Fruit fly (Drosophila melanogaster) whole organism, larva: ENCODE results near the gene vkg.

Source experiments
- noc ChIP-seq: fragments of 200-800 bp; sonication (Bioruptor generic); optimal IDR thresholded peaks from 3 replicates; lab custom pipeline; 2019; ENCODE audit warnings: missing biosample characterization, mild to moderate bottlenecking, missing genetic modification characterization, moderate library complexity

The vkg gene

DNA sequence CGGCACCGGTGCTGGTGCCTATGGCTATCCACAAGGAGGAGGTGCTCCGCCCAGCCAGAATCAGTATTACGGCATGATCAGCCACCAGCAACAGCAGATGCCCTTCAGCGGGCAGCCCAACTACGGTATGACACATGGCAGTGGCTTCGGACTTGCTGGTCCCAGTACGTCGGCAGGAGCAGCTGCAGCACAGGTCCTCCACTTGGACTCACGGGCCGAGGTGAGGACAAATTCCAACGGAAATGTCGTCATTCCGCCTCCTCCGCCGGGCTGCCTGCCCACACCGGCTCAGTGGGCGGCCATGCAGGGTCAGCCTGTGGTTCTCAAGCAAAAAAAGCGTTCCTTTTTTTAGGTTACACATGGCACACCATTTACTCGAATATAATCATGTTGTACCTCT, 62.1 kb downstream of the vkg start:
- TF ChIP-seq noc (tag; lab: Kevin White, UChicago): no peak

DNA sequence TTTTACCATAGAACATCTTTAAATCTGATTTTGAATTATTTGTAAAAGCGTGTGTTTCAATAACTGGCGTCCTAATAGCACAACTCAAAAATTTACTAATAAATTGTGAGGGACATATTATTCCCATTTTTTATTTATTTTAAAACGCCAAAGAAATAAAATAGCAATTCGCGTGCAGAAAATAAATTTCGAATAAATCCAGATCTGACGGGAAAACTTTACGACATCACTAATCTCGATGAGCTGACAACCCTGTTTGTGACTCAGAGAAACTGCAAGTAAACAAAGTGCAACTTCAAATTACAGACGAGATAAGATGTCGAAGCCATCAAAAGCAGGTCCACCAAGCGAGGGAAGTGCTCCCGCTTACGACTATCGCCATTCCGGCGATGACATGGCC, 62.6 kb downstream of the vkg start, which contains the start of gene CG34125:
Gene CG34125 (plus strand): TSS at position 254 of the 400 bp plus-strand sequence.
- TF ChIP-seq noc (tag; lab: Kevin White, UChicago): no peak
